Fruit fly (Drosophila melanogaster) whole organism, adult: ENCODE measurements around the gene Dlip2.

Experiments
- CG11617 ChIP-seq: fragments of 200-800 bp; sonication (Bioruptor generic); optimal IDR thresholded peaks from 2 replicates; lab custom pipeline; 2017; ENCODE audit warnings: mild to moderate bottlenecking, missing biosample characterization, missing genetic modification reagents, missing genetic modification characterization
- CG14711 ChIP-seq: fragments of 200-800 bp; sonication (Bioruptor generic); optimal IDR thresholded peaks from 2 replicates; lab custom pipeline; 2018; ENCODE audit warnings: missing biosample characterization, mild to moderate bottlenecking, missing genetic modification characterization, moderate library complexity
- CG1620 ChIP-seq: fragments of 200-800 bp; sonication (Bioruptor generic); optimal IDR thresholded peaks from 2 replicates; lab custom pipeline; 2016; ENCODE audit warnings: missing biosample characterization, missing genetic modification characterization
- bab1 ChIP-seq: fragments of 200-800 bp; sonication (Bioruptor generic); optimal IDR thresholded peaks from 3 replicates; lab custom pipeline; 2019; ENCODE audit warnings: missing biosample characterization, mild to moderate bottlenecking, missing genetic modification characterization, moderate library complexity
- cic ChIP-seq: fragments of 200-800 bp; sonication (Bioruptor generic); optimal IDR thresholded peaks from 2 replicates; lab custom pipeline; 2017; ENCODE audit warnings: missing biosample characterization, mild to moderate bottlenecking, missing genetic modification characterization, moderate library complexity
- cnc ChIP-seq, 2 experiments: fragments of >200 bp; optimal IDR thresholded peaks; 2 replicates each; lab custom pipeline; 2017
- kay ChIP-seq: fragments of 200-800 bp; sonication (Bioruptor generic); peaks from one replicate; lab custom pipeline; 2016; ENCODE audit warnings: missing biosample characterization, missing genetic modification characterization, borderline replicate concordance

DNA sequence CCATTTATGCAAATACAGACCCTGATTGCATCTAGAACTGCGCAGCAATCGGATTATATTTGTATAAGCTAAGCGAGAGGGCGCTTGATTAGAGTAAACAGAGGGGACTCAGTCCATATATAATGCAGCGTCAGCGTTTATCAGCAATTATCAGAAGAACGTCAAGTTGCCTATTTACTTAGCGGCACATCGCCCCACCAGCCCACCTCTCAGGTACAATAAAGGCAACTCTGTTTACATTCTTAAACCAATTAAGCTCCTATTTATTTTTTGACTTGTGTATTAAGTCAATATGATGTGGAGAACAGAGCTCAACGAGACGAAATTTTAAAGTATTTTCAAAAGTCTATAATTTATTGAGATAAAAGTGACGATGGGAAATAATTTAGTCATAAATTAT is 19.5 kb upstream of the Dlip2 start:
- TF ChIP-seq kay = peak; percentile 99
- peak; percentile 99 for TF ChIP-seq CG1620 (GFP tag; lab: Kevin White, UChicago)
- peak; percentile 89 for TF ChIP-seq CG14711 (tag; lab: Kevin White, UChicago)
- peak; percentile 99 for TF ChIP-seq cic (GFP tag; lab: Kevin White, UChicago)
- TF ChIP-seq bab1 (GFP tag; lab: Kevin White, UChicago) = peak; percentile 56
- peak; percentile 98 for TF ChIP-seq CG11617 (GFP tag; lab: Kevin White, UChicago)
- peak in 1 of 2 experiments; percentile 88 for TF ChIP-seq cnc (optimal IDR thresholded peaks at IDR 0.05; lab: Kevin White, UChicago)
